Fruit fly (Drosophila melanogaster) S2 (cell line): ENCODE results near the gene CAH7.

Source experiments
- CG8478 ChIP-seq: fragments of >200 bp; optimal IDR thresholded peaks from 2 replicates; lab custom pipeline; 2018
- CTCF ChIP-seq, 2 experiments: fragments of >200 bp; optimal IDR thresholded peaks; 2 replicates each; lab custom pipeline; 2018

Gene CAH7

dm6 chr3R:10099401-10099848 lies 12.6 kb upstream of the CAH7 start:
- TF ChIP-seq CTCF (optimal IDR thresholded peaks at IDR 0.05; lab: Kevin White, UChicago): no peak
- no peak for TF ChIP-seq CG8478 (lab: Kevin White, UChicago)

- no peak for TF ChIP-seq CG8478 (lab: Kevin White, UChicago)
- peak; percentile 77 to 78 for TF ChIP-seq CTCF (optimal IDR thresholded peaks at IDR 0.05; lab: Kevin White, UChicago)
Observed at dm6 chr3R:10100498-10101196, 11.4 kb upstream of the CAH7 start.

dm6 chr3R:10106796-10107195 lies 5.2 kb upstream of the CAH7 start:
- TF ChIP-seq CG8478 (lab: Kevin White, UChicago): no peak
- no peak for TF ChIP-seq CTCF (optimal IDR thresholded peaks at IDR 0.05; lab: Kevin White, UChicago)

dm6 chr3R:10108289-10108928 lies 3.6 kb upstream of the CAH7 start:
- TF ChIP-seq CG8478 (lab: Kevin White, UChicago): no peak
- no peak for TF ChIP-seq CTCF (optimal IDR thresholded peaks at IDR 0.05; lab: Kevin White, UChicago)

dm6 chr3R:10109212-10109880 lies 2.7 kb upstream of the CAH7 start:
- TF ChIP-seq CG8478 (lab: Kevin White, UChicago) (no peak), CTCF (optimal IDR thresholded peaks at IDR 0.05; lab: Kevin White, UChicago) (no peak)

dm6 chr3R:10109938-10110337 lies 2.1 kb upstream of the CAH7 start, which contains the start of gene Fmr1:
TSS of gene Fmr1 (minus strand) at chr3R:10110121.
- no peak for TF ChIP-seq CG8478 (lab: Kevin White, UChicago)
- peak; percentile 40 to 41 for TF ChIP-seq CTCF (optimal IDR thresholded peaks at IDR 0.05; lab: Kevin White, UChicago)

- no peak for TF ChIP-seq CTCF (optimal IDR thresholded peaks at IDR 0.05; lab: Kevin White, UChicago)
- TF ChIP-seq CG8478 (lab: Kevin White, UChicago): no peak
Observed at dm6 chr3R:10111150-10111814, 755 bp upstream of the CAH7 start.

- TF ChIP-seq CG8478 (lab: Kevin White, UChicago) (no peak), CTCF (optimal IDR thresholded peaks at IDR 0.05; lab: Kevin White, UChicago) (no peak)
Observed at dm6 chr3R:10111815-10112185, 237 bp upstream of the CAH7 start.

- TF ChIP-seq CG8478 (lab: Kevin White, UChicago) (no peak), CTCF (optimal IDR thresholded peaks at IDR 0.05; lab: Kevin White, UChicago) (no peak)
Observed at dm6 chr3R:10113746-10114145, 1.7 kb downstream of the CAH7 start.

dm6 chr3R:10114915-10115534 lies 3.0 kb downstream of the CAH7 start:
- TF ChIP-seq CTCF (optimal IDR thresholded peaks at IDR 0.05; lab: Kevin White, UChicago) (no peak), CG8478 (lab: Kevin White, UChicago) (no peak)

- TF ChIP-seq CG8478 (lab: Kevin White, UChicago): no peak
- TF ChIP-seq CTCF (optimal IDR thresholded peaks at IDR 0.05; lab: Kevin White, UChicago): no peak
Observed at dm6 chr3R:10115797-10116196, 3.8 kb downstream of the CAH7 start.

dm6 chr3R:10119592-10119991 lies 7.6 kb downstream of the CAH7 start:
- TF ChIP-seq CTCF (optimal IDR thresholded peaks at IDR 0.05; lab: Kevin White, UChicago): no peak
- TF ChIP-seq CG8478 (lab: Kevin White, UChicago): no peak

- TF ChIP-seq CG8478 (lab: Kevin White, UChicago) (no peak), CTCF (optimal IDR thresholded peaks at IDR 0.05; lab: Kevin White, UChicago) (no peak)
Observed at dm6 chr3R:10121266-10121904, 9.3 kb downstream of the CAH7 start, which contains the start of the genes gammaSnap2 and ATPsynepsilonL. TSS of gene gammaSnap2 (minus strand) at chr3R:10121400. TSS of gene ATPsynepsilonL (plus strand) at chr3R:10121773.

- TF ChIP-seq CTCF (optimal IDR thresholded peaks at IDR 0.05; lab: Kevin White, UChicago) (peak; percentile 75 to 80), CG8478 (lab: Kevin White, UChicago) (no peak)
Observed at dm6 chr3R:10124764-10125163, 12.7 kb downstream of the CAH7 start.
